Fruit fly (Drosophila melanogaster) S2 (cell line): ENCODE measurements around the gene kra.

Source experiments
- CG8478 ChIP-seq: fragments of >200 bp; optimal IDR thresholded peaks from 2 replicates; lab custom pipeline; 2018
- CTCF ChIP-seq, 2 experiments: fragments of >200 bp; optimal IDR thresholded peaks; 2 replicates each; lab custom pipeline; 2018

The kra gene

DNA sequence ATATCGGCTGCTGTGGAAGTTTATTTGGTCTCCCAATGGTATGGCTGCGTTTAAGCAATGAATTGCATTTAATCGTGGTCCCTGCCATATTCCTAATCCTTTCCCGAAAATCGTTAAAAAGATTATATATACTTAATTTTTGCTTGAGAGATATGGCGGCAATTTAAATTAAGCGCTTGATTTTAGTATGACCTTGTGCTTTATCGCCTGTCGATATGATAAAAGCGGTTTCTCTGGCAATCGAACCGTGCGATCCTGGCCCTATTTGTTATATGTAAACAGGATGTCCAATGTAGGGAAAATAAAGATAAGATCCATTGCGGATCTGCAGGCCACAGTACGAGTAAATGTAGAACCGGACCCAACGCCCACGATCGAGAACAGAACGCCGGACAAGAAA, 46.1 kb downstream of the kra start, which contains the start of gene Snm1:
Gene Snm1 (plus strand): TSS at position 233 of the 400 bp plus-strand sequence.
- TF ChIP-seq CTCF (optimal IDR thresholded peaks at IDR 0.05; lab: Kevin White, UChicago) = no peak
- TF ChIP-seq CG8478 = no peak

DNA sequence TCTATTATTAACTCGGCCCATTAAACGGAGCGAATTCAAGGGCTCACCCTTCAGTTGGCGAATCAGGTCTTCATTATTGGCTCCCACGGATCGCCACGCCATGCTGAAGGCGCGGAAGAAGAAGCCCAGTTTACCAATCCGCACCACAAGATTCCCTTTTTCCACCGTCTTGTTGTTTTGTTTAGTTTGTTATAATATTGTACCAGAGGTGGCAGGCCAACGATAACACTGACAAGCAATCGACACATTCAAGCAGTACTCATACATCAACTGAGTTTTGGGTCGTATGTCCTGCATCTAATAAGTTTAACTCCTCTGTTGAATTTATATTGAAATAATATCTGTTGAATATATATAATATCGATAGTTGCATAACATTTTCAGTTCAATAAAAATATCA, 46.9 kb downstream of the kra start, which contains the start of gene Pcmt:
Gene Pcmt (minus strand): TSS at position 235 of the 400 bp plus-strand sequence.
- no peak for TF ChIP-seq CTCF (optimal IDR thresholded peaks at IDR 0.05; lab: Kevin White, UChicago)
- TF ChIP-seq CG8478 = no peak

dm6 chr3R:5551593-5551992, 49.3 kb downstream of the kra start:
- TF ChIP-seq CTCF (optimal IDR thresholded peaks at IDR 0.05; lab: Kevin White, UChicago) (no peak), CG8478 (no peak)

DNA sequence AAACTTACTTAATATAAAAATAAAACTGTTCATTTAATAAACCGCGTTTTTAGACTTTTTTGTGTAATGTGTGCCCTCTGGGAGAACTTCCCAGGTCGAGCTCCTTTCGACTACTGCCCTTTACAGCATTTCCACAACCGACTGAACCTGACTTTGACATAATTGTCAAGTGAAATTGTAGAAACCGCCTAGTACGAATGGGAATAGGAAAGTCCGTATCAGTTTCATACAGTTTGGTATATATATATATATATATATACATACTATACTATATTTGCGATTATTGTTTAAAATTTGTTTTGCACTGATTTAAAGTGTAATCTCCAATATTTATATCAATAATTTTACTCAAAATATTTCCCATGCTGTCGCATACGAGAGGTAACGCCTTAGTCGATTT, 49.9 kb downstream of the kra start, which contains the start of gene mia:
Gene mia (minus strand): TSS at position 101 of the 400 bp plus-strand sequence.
- TF ChIP-seq CG8478 (no peak), CTCF (optimal IDR thresholded peaks at IDR 0.05; lab: Kevin White, UChicago) (no peak)

DNA sequence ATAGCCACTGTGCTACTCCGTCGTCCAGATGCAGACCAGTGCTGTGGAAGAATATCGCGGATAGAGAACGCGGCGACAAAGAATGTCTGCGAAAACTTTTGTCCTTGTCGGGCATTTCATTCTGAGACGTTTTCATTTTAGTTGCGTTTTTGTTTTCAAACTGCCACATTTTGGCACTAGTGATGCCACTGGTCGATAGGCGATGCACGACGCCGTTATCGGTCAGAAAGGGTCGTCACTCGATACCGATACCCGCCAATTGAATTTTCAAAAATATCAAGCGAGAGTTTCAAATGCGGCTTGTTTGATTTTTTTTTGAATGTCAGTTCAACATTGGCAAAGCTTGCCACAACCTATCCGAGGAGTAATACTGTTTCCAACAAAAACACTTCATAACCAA, 50.5 kb downstream of the kra start:
- TF ChIP-seq CTCF (optimal IDR thresholded peaks at IDR 0.05; lab: Kevin White, UChicago) (peak; percentile 2 to 4), CG8478 (no peak)

dm6 chr3R:5547464-5547943, 53.4 kb downstream of the kra start, which contains the start of gene CG2519:
CG2519 (minus strand) TSS chr3R:5547775.
- TF ChIP-seq CTCF (optimal IDR thresholded peaks at IDR 0.05; lab: Kevin White, UChicago) (peak; percentile 30 to 44), CG8478 (no peak)
